Worm (Caenorhabditis elegans) whole organism, young adult: ENCODE results near the gene sipa-1.

ENCODE experiments used
- C17E4.6 ChIP-seq: fragments of 200-800 bp; sonication (Bioruptor generic); IDR thresholded peaks from 2 replicates; pipeline ENCODE4 v1.3.6; 2022; ENCODE audit warnings: missing genetic modification reagents, missing genetic modification characterization, missing compliant biosample characterization
- F33H1.4 ChIP-seq: fragments of 200-800 bp; sonication (Bioruptor generic); IDR thresholded peaks from 2 replicates; pipeline ENCODE4 v1.3.6; 2022; ENCODE audit warnings: missing genetic modification reagents, missing genetic modification characterization, missing compliant biosample characterization
- hlh-26 ChIP-seq: fragments of 200-800 bp; sonication (Bioruptor generic); conservative IDR thresholded peaks from 2 replicates; pipeline ENCODE4 v1.3.6; 2022; ENCODE audit warnings: missing genetic modification reagents, missing genetic modification characterization, missing compliant biosample characterization
- mes-4 ChIP-seq: sonication (generic microtip); optimal IDR thresholded peaks from 2 replicates; lab custom pipeline; 2016; ENCODE audit warnings: missing genotype, missing genetic modification characterization, missing compliant biosample characterization

- TF ChIP-seq C17E4.6 (GFP tag; lab: Robert Waterston, UW): no peak
- TF ChIP-seq mes-4 (tag; lab: Kevin White, UChicago): no peak
- TF ChIP-seq F33H1.4 (GFP tag; lab: Robert Waterston, UW): no peak
- no peak for TF ChIP-seq hlh-26 (GFP tag; lab: Robert Waterston, UW)
Observed at ce11 chrV:11637191-11637590, at the start of gene sipa-1.
